Worm (Caenorhabditis elegans) whole organism, late embryonic: ENCODE data around the gene xnd-1.

ENCODE experiments used
- F13H6.1 ChIP-seq: sonication (generic microtip); optimal IDR thresholded peaks from 2 replicates; lab custom pipeline; 2016; ENCODE audit warnings: missing genetic modification characterization, missing compliant biosample characterization
- K02D7.2 ChIP-seq: sonication (generic microtip); optimal IDR thresholded peaks from 2 replicates; lab custom pipeline; 2017; ENCODE audit warnings: mild to moderate bottlenecking, missing genetic modification characterization, missing compliant biosample characterization
- K09A11.1 ChIP-seq: sonication (generic microtip); optimal IDR thresholded peaks from 2 replicates; lab custom pipeline; 2017; ENCODE audit warnings: antibody characterized with exemption, mild to moderate bottlenecking, missing genetic modification characterization, missing compliant biosample characterization; ENCODE audit not compliant: insufficient read depth
- T23F11.4 ChIP-seq: fragments of 200-800 bp; sonication (Bioruptor generic); optimal IDR thresholded peaks from 2 replicates; lab custom pipeline; 2018; ENCODE audit warnings: mild to moderate bottlenecking, missing genetic modification characterization, missing compliant biosample characterization
- Y22D7AL.16 ChIP-seq: sonication (generic microtip); optimal IDR thresholded peaks from 2 replicates; lab custom pipeline; 2016; ENCODE audit warnings: missing genetic modification characterization, missing compliant biosample characterization
- ama-1 ChIP-seq: fragments of 150-350 bp; optimal IDR thresholded peaks from 2 replicates; lab custom pipeline; 2014
- ceh-14 ChIP-seq: sonication (generic microtip); optimal IDR thresholded peaks from 2 replicates; lab custom pipeline; 2016; ENCODE audit warnings: missing genotype, missing genetic modification characterization, missing compliant biosample characterization
- ceh-2 ChIP-seq: sonication (generic microtip); optimal IDR thresholded peaks from 2 replicates; lab custom pipeline; 2016; ENCODE audit warnings: missing genotype, missing genetic modification characterization, missing compliant biosample characterization
- ceh-24 ChIP-seq: sonication (generic microtip); optimal IDR thresholded peaks from 2 replicates; lab custom pipeline; 2016; ENCODE audit warnings: mild to moderate bottlenecking, missing genetic modification characterization, missing compliant biosample characterization
- ceh-30 ChIP-seq: fragments of 150-350 bp; optimal IDR thresholded peaks from 2 replicates; lab custom pipeline; 2014; ENCODE audit warnings: missing biosample characterization, missing genetic modification characterization
- ceh-31 ChIP-seq: sonication (generic microtip); optimal IDR thresholded peaks from 2 replicates; lab custom pipeline; 2016; ENCODE audit warnings: missing genetic modification characterization, missing compliant biosample characterization
- ceh-45 ChIP-seq: fragments of 200-800 bp; sonication (Bioruptor generic); IDR thresholded peaks from 2 replicates; pipeline ENCODE4 v1.3.6; 2022; ENCODE audit warnings: missing genetic modification reagents, missing genetic modification characterization, missing compliant biosample characterization
- ceh-48 ChIP-seq: sonication (generic microtip); optimal IDR thresholded peaks from 2 replicates; lab custom pipeline; 2016; ENCODE audit warnings: missing genetic modification characterization, inconsistent platforms, missing compliant biosample characterization
- ceh-9 ChIP-seq: sonication (generic microtip); optimal IDR thresholded peaks from 2 replicates; lab custom pipeline; 2016; ENCODE audit warnings: mild to moderate bottlenecking, missing genetic modification characterization, inconsistent platforms, missing compliant biosample characterization
- che-1 ChIP-seq: sonication (generic microtip); optimal IDR thresholded peaks from 2 replicates; lab custom pipeline; 2016; ENCODE audit warnings: mild to moderate bottlenecking, missing genetic modification characterization, missing compliant biosample characterization
- dmd-4 ChIP-seq: sonication (generic microtip); optimal IDR thresholded peaks from 2 replicates; lab custom pipeline; 2016; ENCODE audit warnings: borderline replicate concordance, missing genetic modification characterization, missing compliant biosample characterization
- ets-4 ChIP-seq: sonication (generic microtip); optimal IDR thresholded peaks from 2 replicates; lab custom pipeline; 2016; ENCODE audit warnings: missing genetic modification characterization, missing compliant biosample characterization
- eyg-1 ChIP-seq: sonication (generic microtip); optimal IDR thresholded peaks from 2 replicates; lab custom pipeline; 2016; ENCODE audit warnings: missing genotype, missing genetic modification characterization, missing compliant biosample characterization
- fax-1 ChIP-seq: sonication (generic microtip); optimal IDR thresholded peaks from 2 replicates; lab custom pipeline; 2016; ENCODE audit warnings: missing genotype, missing genetic modification characterization, missing compliant biosample characterization
- fkh-10 ChIP-seq: fragments of 150-350 bp; optimal IDR thresholded peaks from 2 replicates; lab custom pipeline; 2014; ENCODE audit warnings: missing biosample characterization, missing genetic modification reagents, missing genetic modification characterization
- fkh-6 ChIP-seq: sonication (generic microtip); optimal IDR thresholded peaks from 2 replicates; lab custom pipeline; 2016; ENCODE audit warnings: missing genetic modification characterization, missing compliant biosample characterization
- gmeb-2 ChIP-seq: sonication (generic microtip); optimal IDR thresholded peaks from 2 replicates; lab custom pipeline; 2016; ENCODE audit warnings: missing genetic modification characterization, inconsistent platforms, missing compliant biosample characterization
- hlh-13 ChIP-seq: fragments of 200-800 bp; sonication (Bioruptor generic); optimal IDR thresholded peaks from 2 replicates; lab custom pipeline; 2018; ENCODE audit warnings: mild to moderate bottlenecking, missing genetic modification characterization, missing compliant biosample characterization
- hlh-15 ChIP-seq: sonication (generic microtip); optimal IDR thresholded peaks from 2 replicates; lab custom pipeline; 2016; ENCODE audit warnings: missing genetic modification characterization, missing compliant biosample characterization
- lim-6 ChIP-seq: sonication (generic microtip); optimal IDR thresholded peaks from 2 replicates; lab custom pipeline; 2016; ENCODE audit warnings: missing genetic modification characterization, missing compliant biosample characterization
- mec-3 ChIP-seq: sonication (generic microtip); optimal IDR thresholded peaks from 2 replicates; lab custom pipeline; 2016; ENCODE audit warnings: borderline replicate concordance, missing genetic modification characterization, missing compliant biosample characterization
- nfya-1 ChIP-seq: sonication (generic microtip); optimal IDR thresholded peaks from 2 replicates; lab custom pipeline; 2017; ENCODE audit warnings: missing genetic modification characterization, mild to moderate bottlenecking, missing compliant biosample characterization, antibody characterized with exemption, moderate library complexity
- nhr-11 ChIP-seq: fragments of 150-350 bp; optimal IDR thresholded peaks from 2 replicates; lab custom pipeline; 2014; ENCODE audit warnings: missing biosample characterization, missing genetic modification characterization
- nhr-232 ChIP-seq: sonication (generic microtip); optimal IDR thresholded peaks from 2 replicates; lab custom pipeline; 2016; ENCODE audit warnings: missing genetic modification characterization, missing compliant biosample characterization
- npax-4 ChIP-seq: sonication (generic microtip); optimal IDR thresholded peaks from 2 replicates; lab custom pipeline; 2016; ENCODE audit warnings: missing genetic modification characterization, missing compliant biosample characterization
- pag-3 ChIP-seq: sonication (generic microtip); optimal IDR thresholded peaks from 2 replicates; lab custom pipeline; 2016; ENCODE audit warnings: missing compliant biosample characterization, missing genetic modification characterization, borderline replicate concordance
- pat-9 ChIP-seq: fragments of 200-800 bp; sonication (Bioruptor generic); optimal IDR thresholded peaks from 2 replicates; lab custom pipeline; 2018; ENCODE audit warnings: mild to moderate bottlenecking, missing genetic modification characterization, moderate library complexity, missing compliant biosample characterization
- pax-1 ChIP-seq: fragments of 150-350 bp; optimal IDR thresholded peaks from 2 replicates; lab custom pipeline; 2014; ENCODE audit warnings: missing biosample characterization, missing genetic modification characterization
- pha-2 ChIP-seq: sonication (generic microtip); optimal IDR thresholded peaks from 2 replicates; lab custom pipeline; 2017; ENCODE audit warnings: mild to moderate bottlenecking, missing genetic modification characterization, missing compliant biosample characterization
- pha-4 ChIP-seq: fragments of 150-350 bp; optimal IDR thresholded peaks from 2 replicates; lab custom pipeline; 2018; ENCODE audit warnings: missing biosample characterization, missing genetic modification reagents, missing genetic modification characterization
- pqm-1 ChIP-seq: sonication (generic microtip); optimal IDR thresholded peaks from 2 replicates; lab custom pipeline; 2016; ENCODE audit warnings: missing genetic modification characterization, missing compliant biosample characterization
- pros-1 ChIP-seq: fragments of 150-350 bp; optimal IDR thresholded peaks from 2 replicates; lab custom pipeline; 2014; ENCODE audit warnings: missing biosample characterization, missing genetic modification reagents, missing genetic modification characterization
- ref-2 ChIP-seq: sonication (generic microtip); optimal IDR thresholded peaks from 2 replicates; lab custom pipeline; 2016; ENCODE audit warnings: missing genetic modification characterization, missing compliant biosample characterization
- rnt-1 ChIP-seq: sonication (generic microtip); optimal IDR thresholded peaks from 2 replicates; lab custom pipeline; 2016; ENCODE audit warnings: missing genetic modification characterization, missing compliant biosample characterization
- sox-2 ChIP-seq: fragments of 200-800 bp; sonication (Bioruptor generic); IDR thresholded peaks from 2 replicates; pipeline ENCODE4 v1.3.6; 2022; ENCODE audit warnings: missing genetic modification reagents, missing genetic modification characterization, missing compliant biosample characterization
- sox-4 ChIP-seq: sonication (generic microtip); optimal IDR thresholded peaks from 2 replicates; lab custom pipeline; 2017; ENCODE audit warnings: mild to moderate bottlenecking, missing genetic modification characterization, inconsistent platforms, missing compliant biosample characterization
- syd-9 ChIP-seq: sonication (generic microtip); optimal IDR thresholded peaks from 2 replicates; lab custom pipeline; 2016; ENCODE audit warnings: mild to moderate bottlenecking, missing genetic modification characterization, moderate library complexity, missing compliant biosample characterization
- tbx-2 ChIP-seq: sonication (generic microtip); optimal IDR thresholded peaks from 2 replicates; lab custom pipeline; 2016; ENCODE audit warnings: missing genetic modification characterization, missing compliant biosample characterization
- ttx-3 ChIP-seq: sonication (generic microtip); optimal IDR thresholded peaks from 2 replicates; lab custom pipeline; 2016; ENCODE audit warnings: missing genetic modification reagents, missing genetic modification characterization, missing compliant biosample characterization
- unc-3 ChIP-seq, 2 experiments: fragments of 200-800 bp in 1 of 2; sonication (Bioruptor generic) in 1 of 2; sonication (generic microtip) in 1 of 2; conservative IDR thresholded peaks in 1 of 2; optimal IDR thresholded peaks in 1 of 2; 2 replicates each; pipeline versions ENCODE4 v1.3.6 to Lab custom; 2016 to 2022; ENCODE audit warnings: missing compliant biosample characterization in 2 of 2, missing genetic modification characterization in 2 of 2, missing genetic modification reagents in 1 of 2
- unc-42 ChIP-seq: sonication (generic microtip); optimal IDR thresholded peaks from 2 replicates; lab custom pipeline; 2016; ENCODE audit warnings: missing genotype, missing genetic modification characterization, missing compliant biosample characterization
- unc-55 ChIP-seq: sonication (generic microtip); optimal IDR thresholded peaks from 2 replicates; lab custom pipeline; 2017; ENCODE audit warnings: missing biosample characterization, missing genetic modification reagents, missing genetic modification characterization
- unc-86 ChIP-seq: sonication (generic microtip); optimal IDR thresholded peaks from 2 replicates; lab custom pipeline; 2016; ENCODE audit warnings: missing genetic modification characterization, missing compliant biosample characterization
- zip-5 ChIP-seq: sonication (generic microtip); optimal IDR thresholded peaks from 2 replicates; lab custom pipeline; 2016; ENCODE audit warnings: missing genetic modification characterization, missing compliant biosample characterization
- ztf-16 ChIP-seq: sonication (generic microtip); optimal IDR thresholded peaks from 2 replicates; lab custom pipeline; 2017; ENCODE audit warnings: missing genetic modification characterization, missing compliant biosample characterization

The xnd-1 gene

ce11 chrIII:5599958-5600357, 4.3 kb upstream of the xnd-1 start, which contains the start of gene wdr-37:
Gene wdr-37 (minus strand): TSS chrIII:5600058.
- no peak for TF ChIP-seq ceh-31 (tag; lab: Kevin White, UChicago)
- TF ChIP-seq Y22D7AL.16 = no peak
- TF ChIP-seq ceh-24 (tag; lab: Kevin White, UChicago) = no peak
- no peak for TF ChIP-seq ceh-45
- TF ChIP-seq K02D7.2 = no peak
- no peak for TF ChIP-seq ceh-14
- no peak for TF ChIP-seq ceh-9
- no peak for TF ChIP-seq pha-4 (tag; lab: Kevin White, UChicago)
- TF ChIP-seq che-1 (tag; lab: Kevin White, UChicago) = no peak
- no peak for TF ChIP-seq ref-2
- no peak for TF ChIP-seq hlh-15 (tag; lab: Kevin White, UChicago)
- no peak for TF ChIP-seq ztf-16 (tag; lab: Kevin White, UChicago)
- TF ChIP-seq unc-86 (tag; lab: Kevin White, UChicago) = no peak
- no peak for TF ChIP-seq fax-1
- no peak for TF ChIP-seq pag-3 (tag; lab: Kevin White, UChicago)
- TF ChIP-seq F13H6.1 = no peak
- TF ChIP-seq zip-5 (tag; lab: Kevin White, UChicago) = no peak
- no peak for TF ChIP-seq nhr-232 (tag; lab: Kevin White, UChicago)
- no peak for TF ChIP-seq tbx-2 (tag; lab: Kevin White, UChicago)
- no peak for TF ChIP-seq nfya-1 (tag; lab: Kevin White, UChicago)

- peak; percentile 91 for TF ChIP-seq pha-2 (tag; lab: Kevin White, UChicago)
- TF ChIP-seq hlh-13 = peak; percentile 89
- peak; percentile 57 for TF ChIP-seq ceh-31 (tag; lab: Kevin White, UChicago)
- TF ChIP-seq nfya-1 (tag; lab: Kevin White, UChicago) = peak; percentile 64
- peak; percentile 88 for TF ChIP-seq gmeb-2 (tag; lab: Kevin White, UChicago)
- TF ChIP-seq nhr-11 (tag; lab: Kevin White, UChicago) = no peak
- TF ChIP-seq sox-2 (GFP tag; lab: Robert Waterston, UW) = peak; percentile 88
- no peak for TF ChIP-seq unc-55 (GFP tag; lab: Kevin White, UChicago)
- TF ChIP-seq che-1 (tag; lab: Kevin White, UChicago) = peak; percentile 90
- peak; percentile 85 for TF ChIP-seq ets-4 (tag; lab: Kevin White, UChicago)
- peak; percentile 91 for TF ChIP-seq ttx-3 (tag; lab: Kevin White, UChicago)
- TF ChIP-seq ref-2 = peak; percentile 92
- TF ChIP-seq npax-4 (tag; lab: Kevin White, UChicago) = peak; percentile 85
- TF ChIP-seq F13H6.1 = peak; percentile 83
- TF ChIP-seq unc-42 = no peak
- peak; percentile 84 for TF ChIP-seq ceh-14
- peak; percentile 92 for TF ChIP-seq unc-86 (tag; lab: Kevin White, UChicago)
- TF ChIP-seq ceh-9 = peak; percentile 54
- no peak for TF ChIP-seq pax-1
- peak; percentile 82 for TF ChIP-seq syd-9 (tag; lab: Kevin White, UChicago)
- peak; percentile 83 for TF ChIP-seq dmd-4 (tag; lab: Kevin White, UChicago)
- peak; percentile 91 for TF ChIP-seq T23F11.4 (GFP tag; lab: Kevin White, UChicago)
- TF ChIP-seq ama-1 (lab: Kevin White, UChicago) = no peak
- peak; percentile 80 for TF ChIP-seq unc-3 (GFP tag; conservative IDR thresholded peaks at IDR 0.05; lab: Robert Waterston, UW)
- TF ChIP-seq unc-3 (tag; optimal IDR thresholded peaks at IDR 0.05; lab: Kevin White, UChicago) = peak; percentile 71
- peak; percentile 82 for TF ChIP-seq ceh-48
- TF ChIP-seq fkh-6 = peak; percentile 91
- peak; percentile 90 for TF ChIP-seq tbx-2 (tag; lab: Kevin White, UChicago)
- TF ChIP-seq eyg-1 (tag; lab: Kevin White, UChicago) = peak; percentile 91
- peak; percentile 88 for TF ChIP-seq rnt-1 (tag; lab: Kevin White, UChicago)
- peak; percentile 10 for TF ChIP-seq ceh-30
- TF ChIP-seq fkh-10 = no peak
- TF ChIP-seq pros-1 (tag; lab: Kevin White, UChicago) = peak; percentile 19
- peak; percentile 35 for TF ChIP-seq mec-3 (tag; lab: Kevin White, UChicago)
- TF ChIP-seq pha-4 (tag; lab: Kevin White, UChicago) = no peak
- TF ChIP-seq fax-1 = peak; percentile 72
- TF ChIP-seq ceh-2 (tag; lab: Kevin White, UChicago) = peak; percentile 83
- TF ChIP-seq lim-6 (tag; lab: Kevin White, UChicago) = peak; percentile 51
- TF ChIP-seq nhr-232 (tag; lab: Kevin White, UChicago) = peak; percentile 95
- peak; percentile 91 for TF ChIP-seq sox-4 (tag; lab: Kevin White, UChicago)
- peak; percentile 87 for TF ChIP-seq K09A11.1
- peak; percentile 97 for TF ChIP-seq pat-9 (tag; lab: Kevin White, UChicago)
- peak; percentile 66 for TF ChIP-seq pqm-1 (tag; lab: Kevin White, UChicago)
Measured at ce11 chrIII:5601999-5602398, 2.3 kb upstream of the xnd-1 start.
